Worm (Caenorhabditis elegans) whole organism, midembryonic: ENCODE data around the gene clec-4.

Source experiments
- T22C8.4 ChIP-seq: fragments of 200-800 bp; sonication (Bioruptor generic); IDR thresholded peaks from 2 replicates; pipeline ENCODE4 v1.3.6; 2022; ENCODE audit warnings: missing genetic modification characterization, missing compliant biosample characterization
- ztf-23 ChIP-seq: fragments of 200-800 bp; sonication (Bioruptor generic); IDR thresholded peaks from 2 replicates; pipeline ENCODE4 v1.3.6; 2022; ENCODE audit warnings: missing genetic modification reagents, missing genetic modification characterization, missing compliant biosample characterization

DNA sequence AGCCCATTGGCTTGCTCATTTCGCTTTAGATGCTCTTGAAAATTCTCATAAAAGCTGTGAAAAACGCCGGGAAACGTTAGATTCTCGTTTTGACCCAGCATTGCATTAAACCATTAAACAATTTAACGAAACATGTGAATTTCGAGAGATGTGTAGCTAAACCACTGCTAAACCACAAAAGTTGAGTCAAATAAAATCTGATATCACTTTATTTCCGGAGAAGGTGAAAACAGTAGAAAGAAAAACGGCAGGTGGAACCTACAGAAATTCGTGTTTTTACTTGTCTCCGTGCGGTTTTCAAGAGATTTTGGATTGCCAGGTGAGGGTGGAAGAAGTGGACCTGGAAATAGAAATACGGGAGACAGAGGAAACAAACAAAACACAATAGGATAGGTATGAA lies 36.4 kb downstream of the clec-4 start, which contains the start of gene F49C5.9:
- TF ChIP-seq ztf-23 (GFP tag; lab: Robert Waterston, UW): no peak
- no peak for TF ChIP-seq T22C8.4 (GFP tag; lab: Robert Waterston, UW)
